Fruit fly (Drosophila melanogaster) whole organism, embryonic: ENCODE data around the gene CG42307.

Experiments used
- Adf1 ChIP-seq: fragments of 200-800 bp; sonication (Bioruptor generic); IDR thresholded peaks from 2 replicates; pipeline ENCODE4 v1.3.6; 2022; ENCODE audit warnings: missing biosample characterization, missing genetic modification characterization
- CG10321 ChIP-seq: fragments of 200-800 bp; sonication (Bioruptor generic); IDR thresholded peaks from 2 replicates; pipeline ENCODE4 v1.3.6; 2022; ENCODE audit warnings: missing biosample characterization, missing genetic modification characterization
- CG10462 ChIP-seq: fragments of 200-800 bp; sonication (Bioruptor generic); optimal IDR thresholded peaks from 2 replicates; lab custom pipeline; 2016; ENCODE audit warnings: missing biosample characterization, missing genetic modification characterization
- CG10959 ChIP-seq: fragments of 200-800 bp; sonication (Bioruptor generic); IDR thresholded peaks from 2 replicates; pipeline ENCODE4 v1.3.6; 2022; ENCODE audit warnings: missing biosample characterization, missing genetic modification characterization
- CG11504 ChIP-seq: fragments of 200-800 bp; sonication (Bioruptor generic); optimal IDR thresholded peaks from 3 replicates; lab custom pipeline; 2019; ENCODE audit warnings: missing biosample characterization, mild to moderate bottlenecking, missing genetic modification characterization, moderate library complexity
- CG13287 ChIP-seq: fragments of 200-800 bp; sonication (Bioruptor generic); IDR thresholded peaks from 2 replicates; pipeline ENCODE4 v1.3.6; 2022; ENCODE audit warnings: missing biosample characterization, missing genetic modification characterization; ENCODE audit not compliant: partially characterized antibody
- CG14050 ChIP-seq: fragments of 200-800 bp; sonication (Bioruptor generic); IDR thresholded peaks from 3 replicates; pipeline ENCODE4 v1.3.6; 2022; ENCODE audit warnings: missing biosample characterization, missing genetic modification characterization
- CG14667 ChIP-seq: fragments of 200-800 bp; sonication (Bioruptor generic); IDR thresholded peaks from 2 replicates; pipeline ENCODE4 v1.3.6; 2022; ENCODE audit warnings: missing biosample characterization, missing genetic modification characterization
- CG1529 ChIP-seq: fragments of 200-800 bp; sonication (Bioruptor generic); optimal IDR thresholded peaks from 3 replicates; lab custom pipeline; 2018; ENCODE audit warnings: missing biosample characterization, missing genetic modification characterization
- CG17361 ChIP-seq: fragments of 200-800 bp; sonication (Bioruptor generic); IDR thresholded peaks from 3 replicates; pipeline ENCODE4 v1.3.6; 2022; ENCODE audit warnings: missing biosample characterization, missing genetic modification characterization
- CG2202 ChIP-seq: fragments of 200-800 bp; sonication (Bioruptor generic); optimal IDR thresholded peaks from 2 replicates; lab custom pipeline; 2018; ENCODE audit warnings: missing biosample characterization, mild to moderate bottlenecking, missing genetic modification characterization
- CG31224 ChIP-seq: fragments of 200-800 bp; sonication (Bioruptor generic); IDR thresholded peaks from 2 replicates; pipeline ENCODE4 v1.3.6; 2022; ENCODE audit warnings: missing biosample characterization, missing genetic modification characterization
- CG3838 ChIP-seq: fragments of 200-800 bp; sonication (Bioruptor generic); optimal IDR thresholded peaks from 3 replicates; lab custom pipeline; 2016; ENCODE audit warnings: missing biosample characterization, missing genetic modification characterization
- CG3847 ChIP-seq: fragments of 200-800 bp; sonication (Bioruptor generic); IDR thresholded peaks from 2 replicates; pipeline ENCODE4 v1.3.6; 2022; ENCODE audit warnings: missing biosample characterization, missing genetic modification characterization
- CG42726 ChIP-seq: fragments of 200-800 bp; sonication (Bioruptor generic); IDR thresholded peaks from 2 replicates; pipeline ENCODE4 v1.3.6; 2022; ENCODE audit warnings: missing biosample characterization, missing genetic modification characterization; ENCODE audit not compliant: partially characterized antibody
- CG4707 ChIP-seq: fragments of 200-800 bp; sonication (Bioruptor generic); optimal IDR thresholded peaks from 2 replicates; lab custom pipeline; 2018; ENCODE audit warnings: missing biosample characterization, mild to moderate bottlenecking, missing genetic modification characterization, moderate library complexity
- CG5180 ChIP-seq: fragments of 200-800 bp; sonication (Bioruptor generic); optimal IDR thresholded peaks from 3 replicates; lab custom pipeline; 2017; ENCODE audit warnings: missing biosample characterization, missing genetic modification characterization, mild to moderate bottlenecking, moderate library complexity, missing genetic modification reagents
- CG6254 ChIP-seq: fragments of 200-800 bp; sonication (Bioruptor generic); optimal IDR thresholded peaks from 3 replicates; lab custom pipeline; 2017; ENCODE audit warnings: mild to moderate bottlenecking, missing biosample characterization, missing genetic modification reagents, missing genetic modification characterization
- CG6272 ChIP-seq: fragments of 200-800 bp; sonication (Bioruptor generic); IDR thresholded peaks from 2 replicates; pipeline ENCODE4 v1.3.6; 2022; ENCODE audit warnings: missing biosample characterization, missing genetic modification characterization
- CG8478 ChIP-seq: fragments of >200 bp; optimal IDR thresholded peaks from 2 replicates; lab custom pipeline; 2018
- CG9727 ChIP-seq: fragments of 200-800 bp; sonication (Bioruptor generic); optimal IDR thresholded peaks from 3 replicates; lab custom pipeline; 2017; ENCODE audit warnings: missing biosample characterization, mild to moderate bottlenecking, missing genetic modification characterization
- CrebB ChIP-seq: fragments of 200-800 bp; sonication (Bioruptor generic); optimal IDR thresholded peaks from 3 replicates; lab custom pipeline; 2018; ENCODE audit warnings: missing biosample characterization, mild to moderate bottlenecking, missing genetic modification characterization
- D19B ChIP-seq: fragments of 200-800 bp; sonication (Bioruptor generic); optimal IDR thresholded peaks from 2 replicates; lab custom pipeline; 2017; ENCODE audit warnings: missing biosample characterization, mild to moderate bottlenecking, missing genetic modification characterization
- Dll ChIP-seq: fragments of 200-800 bp; sonication (Bioruptor generic); IDR thresholded peaks from 4 replicates; pipeline ENCODE4 v1.3.6; 2022; ENCODE audit warnings: missing biosample characterization, missing genetic modification characterization; ENCODE audit not compliant: partially characterized antibody
- H15 ChIP-seq: fragments of 200-800 bp; sonication (Bioruptor generic); IDR thresholded peaks from 3 replicates; pipeline ENCODE4 v1.3.6; 2022; ENCODE audit warnings: missing biosample characterization, missing genetic modification characterization
- Lim3 ChIP-seq: fragments of 200-800 bp; sonication (Bioruptor generic); IDR thresholded peaks from 2 replicates; pipeline ENCODE4 v1.3.6; 2022; ENCODE audit warnings: missing biosample characterization, missing genetic modification characterization
- Ptx1 ChIP-seq: fragments of 200-800 bp; sonication (Bioruptor generic); IDR thresholded peaks from 2 replicates; pipeline ENCODE4 v1.3.6; 2022; ENCODE audit warnings: missing biosample characterization, missing genetic modification characterization
- Spps ChIP-seq: fragments of 200-800 bp; sonication (Bioruptor generic); optimal IDR thresholded peaks from 2 replicates; lab custom pipeline; 2018; ENCODE audit warnings: missing biosample characterization, mild to moderate bottlenecking, missing genetic modification characterization
- Ssrp ChIP-seq: fragments of 200-800 bp; sonication (Bioruptor generic); optimal IDR thresholded peaks from 2 replicates; lab custom pipeline; 2018; ENCODE audit warnings: missing biosample characterization, mild to moderate bottlenecking, missing genetic modification characterization, moderate library complexity
- TFAM ChIP-seq: fragments of 200-800 bp; sonication (Bioruptor generic); optimal IDR thresholded peaks from 2 replicates; lab custom pipeline; 2017; ENCODE audit warnings: missing biosample characterization, missing genetic modification characterization, inconsistent platforms
- Xbp1 ChIP-seq: fragments of 200-800 bp; sonication (Bioruptor generic); optimal IDR thresholded peaks from 3 replicates; lab custom pipeline; 2016; ENCODE audit warnings: missing biosample characterization, mild to moderate bottlenecking, missing genetic modification characterization
- YL-1 ChIP-seq: fragments of 200-800 bp; sonication (Bioruptor generic); optimal IDR thresholded peaks from 3 replicates; lab custom pipeline; 2017; ENCODE audit warnings: missing biosample characterization, mild to moderate bottlenecking, missing genetic modification characterization
- aop ChIP-seq: fragments of 200-800 bp; sonication (Bioruptor generic); IDR thresholded peaks from 2 replicates; pipeline ENCODE4 v1.3.6; 2022; ENCODE audit warnings: missing biosample characterization, missing genetic modification characterization
- dati ChIP-seq: fragments of 200-800 bp; sonication (Bioruptor generic); IDR thresholded peaks from 2 replicates; pipeline ENCODE4 v1.3.6; 2022; ENCODE audit warnings: missing biosample characterization, missing genetic modification characterization
- emc ChIP-seq: fragments of 200-800 bp; sonication (Bioruptor generic); optimal IDR thresholded peaks from 2 replicates; lab custom pipeline; 2016; ENCODE audit warnings: missing biosample characterization, missing genetic modification characterization
- fd3F ChIP-seq: fragments of 200-800 bp; sonication (Bioruptor generic); optimal IDR thresholded peaks from 2 replicates; lab custom pipeline; 2018; ENCODE audit warnings: missing biosample characterization, mild to moderate bottlenecking, missing genetic modification characterization, moderate library complexity
- hth ChIP-seq: fragments of >200 bp; optimal IDR thresholded peaks from 2 replicates; lab custom pipeline; 2017; ENCODE audit warnings: inconsistent platforms
- jing ChIP-seq: fragments of 200-800 bp; sonication (Bioruptor generic); optimal IDR thresholded peaks from 2 replicates; lab custom pipeline; 2018; ENCODE audit warnings: missing biosample characterization, mild to moderate bottlenecking, missing genetic modification characterization
- mam ChIP-seq: fragments of 200-800 bp; sonication (Bioruptor generic); optimal IDR thresholded peaks from 3 replicates; lab custom pipeline; 2016; ENCODE audit warnings: missing biosample characterization, missing genetic modification characterization
- nerfin-1 ChIP-seq: fragments of 200-800 bp; sonication (Bioruptor generic); optimal IDR thresholded peaks from 3 replicates; lab custom pipeline; 2019; ENCODE audit warnings: missing biosample characterization, mild to moderate bottlenecking, missing genetic modification characterization, moderate library complexity
- onecut ChIP-seq: fragments of 200-800 bp; sonication (Bioruptor generic); IDR thresholded peaks from 2 replicates; pipeline ENCODE4 v1.3.6; 2022; ENCODE audit warnings: missing biosample characterization, missing genetic modification characterization
- org-1 ChIP-seq: fragments of 200-800 bp; sonication (Bioruptor generic); optimal IDR thresholded peaks from 2 replicates; lab custom pipeline; 2017; ENCODE audit warnings: missing biosample characterization, missing genetic modification characterization
- sc ChIP-seq, 3 experiments: fragments of >200 bp in 2 of 3; fragments of 200-800 bp in 1 of 3; sonication (Bioruptor generic) in 1 of 3; optimal IDR thresholded peaks; 2 replicates in 2 of 3; 3 replicates in 1 of 3; lab custom pipeline; 2017; ENCODE audit warnings: mild to moderate bottlenecking in 1 of 3, missing biosample characterization in 1 of 3, missing genetic modification characterization in 1 of 3, missing genetic modification reagents in 1 of 3
- seq ChIP-seq: fragments of 200-800 bp; sonication (Bioruptor generic); IDR thresholded peaks from 2 replicates; pipeline ENCODE4 v1.3.6; 2022; ENCODE audit warnings: missing biosample characterization, missing genetic modification characterization
- sim ChIP-seq: fragments of 200-800 bp; sonication (Bioruptor generic); IDR thresholded peaks from 2 replicates; pipeline ENCODE4 v1.3.6; 2022; ENCODE audit warnings: missing biosample characterization, missing genetic modification characterization
- slou ChIP-seq: fragments of 200-800 bp; sonication (Bioruptor generic); optimal IDR thresholded peaks from 3 replicates; lab custom pipeline; 2016; ENCODE audit warnings: missing biosample characterization, missing genetic modification characterization
- sqz ChIP-seq: fragments of 200-800 bp; sonication (Bioruptor generic); optimal IDR thresholded peaks from 3 replicates; lab custom pipeline; 2018; ENCODE audit warnings: missing biosample characterization, mild to moderate bottlenecking, missing genetic modification characterization
- sr ChIP-seq: fragments of 200-800 bp; sonication (Bioruptor generic); IDR thresholded peaks from 3 replicates; pipeline ENCODE4 v1.3.6; 2022; ENCODE audit warnings: missing biosample characterization, missing genetic modification characterization
- trem ChIP-seq: fragments of 200-800 bp; optimal IDR thresholded peaks from 3 replicates; lab custom pipeline; 2019; ENCODE audit warnings: missing biosample characterization, mild to moderate bottlenecking, missing genetic modification characterization, moderate library complexity
- vvl ChIP-seq: fragments of 200-800 bp; sonication (Bioruptor generic); IDR thresholded peaks from 2 replicates; pipeline ENCODE4 v1.3.6; 2022; ENCODE audit warnings: missing biosample characterization, missing genetic modification characterization
- wek ChIP-seq: fragments of 200-800 bp; sonication (Bioruptor generic); optimal IDR thresholded peaks from 3 replicates; lab custom pipeline; 2018; ENCODE audit warnings: missing biosample characterization, mild to moderate bottlenecking, missing genetic modification characterization, moderate library complexity
- zen ChIP-seq: fragments of 200-800 bp; sonication (Bioruptor generic); optimal IDR thresholded peaks from 3 replicates; lab custom pipeline; 2018; ENCODE audit warnings: missing biosample characterization, mild to moderate bottlenecking, missing genetic modification characterization, moderate library complexity

The CG42307 gene

dm6 chr3L:7323348-7323747, 5.6 kb upstream of the CG42307 start, which contains the start of the genes RhoGEF4 and Rint1 (continued):
- TF ChIP-seq dati (GFP tag; lab: Robert Waterston, UW) (no peak), Ptx1 (GFP tag; lab: Robert Waterston, UW) (peak; percentile 86), vvl (GFP tag; lab: Robert Waterston, UW) (peak; percentile 82), Spps (tag; lab: Kevin White, UChicago) (no peak), trem (tag; lab: Kevin White, UChicago) (peak; percentile 82), Xbp1 (GFP tag; lab: Kevin White, UChicago) (peak; percentile 91), CG9727 (peak; percentile 62), mam (GFP tag; lab: Kevin White, UChicago) (peak; percentile 55), org-1 (GFP tag; lab: Kevin White, UChicago) (no peak), CrebB (tag; lab: Kevin White, UChicago) (no peak), nerfin-1 (tag; lab: Kevin White, UChicago) (peak; percentile 28), H15 (peak; percentile 49; the same call in 1 of the 3 replicates), slou (GFP tag; lab: Kevin White, UChicago) (peak; percentile 31), CG4707 (GFP tag; lab: Kevin White, UChicago) (no peak), CG14050 (peak; percentile 39; the same call in 2 of the 3 replicates), CG1529 (GFP tag; lab: Kevin White, UChicago) (peak; percentile 23), jing (GFP tag; lab: Kevin White, UChicago) (no peak), CG2202 (tag; lab: Kevin White, UChicago) (peak; percentile 30), CG42726 (0 out of 2 replicates have a peak, but pooled peaks have one; percentile 58), Dll (no peak), seq (GFP tag; lab: Robert Waterston, UW) (0 out of 2 replicates have a peak, but pooled peaks have one; percentile 31), CG10462 (GFP tag; lab: Kevin White, UChicago) (peak; percentile 38), CG10321 (no peak), CG8478 (lab: Kevin White, UChicago) (no peak), zen (tag; lab: Kevin White, UChicago) (peak; percentile 73), CG5180 (no peak), CG31224 (peak; percentile 52), CG3847 (GFP tag; lab: Robert Waterston, UW) (peak; percentile 90), CG14667 (GFP tag; lab: Robert Waterston, UW) (peak; percentile 56), sr (GFP tag; lab: Robert Waterston, UW) (no peak), wek (GFP tag; lab: Kevin White, UChicago) (no peak), CG10959 (GFP tag; lab: Robert Waterston, UW) (peak; percentile 57), CG6272 (peak; percentile 73), CG6254 (GFP tag; lab: Kevin White, UChicago) (peak; percentile 22), D19B (GFP tag; lab: Kevin White, UChicago) (no peak), Adf1 (GFP tag; lab: Robert Waterston, UW) (peak; percentile 60), hth (lab: Kevin White, UChicago) (no peak), CG3838 (GFP tag; lab: Kevin White, UChicago) (peak; percentile 16), emc (GFP tag; lab: Kevin White, UChicago) (no peak), YL-1 (GFP tag; lab: Kevin White, UChicago) (peak; percentile 69), CG13287 (GFP tag; lab: Robert Waterston, UW) (peak; percentile 55; the same call in 1 of the 2 replicates), aop (GFP tag; lab: Robert Waterston, UW) (no peak), sc (optimal IDR thresholded peaks at IDR 0.05; lab: Kevin White, UChicago) (no peak), sc (GFP tag; optimal IDR thresholded peaks at IDR 0.05; lab: Kevin White, UChicago) (peak; percentile 48), TFAM (GFP tag; lab: Kevin White, UChicago) (no peak), onecut (GFP tag; lab: Robert Waterston, UW) (no peak), sim (GFP tag; lab: Robert Waterston, UW) (no peak), CG17361 (GFP tag; lab: Robert Waterston, UW) (peak; percentile 74), CG11504 (no peak), Lim3 (GFP tag; lab: Robert Waterston, UW) (no peak), sqz (GFP tag; lab: Kevin White, UChicago) (peak; percentile 70), Ssrp (tag; lab: Kevin White, UChicago) (peak; percentile 76), fd3F (peak; percentile 43)
